Fruit fly (Drosophila melanogaster) whole organism, wandering third instar larva: Measurements from ENCODE around the gene CG3036.

Experiments
- br ChIP-seq: fragments of 200-800 bp; sonication (Bioruptor generic); optimal IDR thresholded peaks from 2 replicates; lab custom pipeline; 2016; ENCODE audit warnings: missing biosample characterization, missing genetic modification characterization
- jim ChIP-seq: fragments of 175-275, 200-325 bp; sonication (Bioruptor generic); optimal IDR thresholded peaks from 2 replicates; lab custom pipeline; 2016; ENCODE audit warnings: missing biosample characterization, mild to moderate bottlenecking, missing genetic modification characterization

dm6 chr2L:4895902-4896301 lies 4.0 kb downstream of the CG3036 start:
- TF ChIP-seq br (GFP tag; lab: Kevin White, UChicago) (no peak), jim (GFP tag; lab: Kevin White, UChicago) (no peak)
